Fruit fly (Drosophila melanogaster): Measurements from ENCODE around the gene Zaf1.

DNA sequence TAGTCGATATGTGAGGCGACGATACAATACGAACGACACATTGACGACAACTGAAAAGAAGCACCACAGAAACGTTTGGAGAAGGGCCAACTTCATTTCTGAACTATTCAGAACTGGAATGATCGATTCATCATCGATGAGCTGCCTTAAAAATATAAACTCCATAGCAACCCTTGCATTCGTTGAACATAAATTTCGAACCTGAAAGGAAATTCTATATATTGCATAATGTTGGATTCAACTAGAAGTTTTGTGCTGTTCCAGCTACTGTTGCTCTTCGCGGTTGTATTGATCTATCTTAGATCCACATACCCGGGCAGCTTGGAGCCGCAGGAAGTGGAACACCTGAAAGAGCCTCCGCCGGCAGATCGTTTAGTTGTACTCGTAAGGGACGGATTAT lies 46.8 kb downstream of the Zaf1 start, which contains the start of the genes CG6790 and CG5342:
- TF ChIP-seq kay (GFP tag; ENCODE audit: borderline replicate concordance) (no peak), CG1620 (GFP tag; optimal IDR thresholded peaks at IDR 0.05) (no peak), Mnt (GFP tag; optimal IDR thresholded peaks at IDR 0.05) (no peak), pad (GFP tag; optimal IDR thresholded peaks at IDR 0.05) (no peak), cnc (optimal IDR thresholded peaks at IDR 0.05) (no peak), cic (GFP tag; optimal IDR thresholded peaks at IDR 0.05) (no peak)

Data from whole organism, adult.